Worm (Caenorhabditis elegans) whole organism, midembryonic: ENCODE measurements around the gene cpr-8.

Experiments used
- T22C8.4 ChIP-seq: fragments of 200-800 bp; sonication (Bioruptor generic); IDR thresholded peaks from 2 replicates; pipeline ENCODE4 v1.3.6; 2022; ENCODE audit warnings: missing genetic modification characterization, missing compliant biosample characterization
- cog-1 ChIP-seq: sonication (generic microtip); optimal IDR thresholded peaks from 2 replicates; lab custom pipeline; 2016; ENCODE audit warnings: missing genetic modification characterization, missing compliant biosample characterization
- flt-1 ChIP-seq: fragments of 200-800 bp; sonication (Bioruptor generic); IDR thresholded peaks from 2 replicates; pipeline ENCODE4 v1.3.6; 2022; ENCODE audit warnings: missing genetic modification characterization, missing compliant biosample characterization
- klf-2 ChIP-seq: fragments of 200-800 bp; sonication (Bioruptor generic); conservative IDR thresholded peaks from 2 replicates; pipeline ENCODE4 v1.3.6; 2022; ENCODE audit warnings: missing genetic modification reagents, missing genetic modification characterization, missing compliant biosample characterization
- med-1 ChIP-seq: sonication (generic microtip); optimal IDR thresholded peaks from 2 replicates; lab custom pipeline; 2017; ENCODE audit warnings: missing genetic modification characterization, mild to moderate bottlenecking, missing compliant biosample characterization, antibody characterized with exemption, missing genetic modification reagents; ENCODE audit not compliant: insufficient read depth
- ref-1 ChIP-seq: fragments of 200-800 bp; sonication (Bioruptor generic); conservative IDR thresholded peaks from 2 replicates; pipeline ENCODE4 v1.3.6; 2022; ENCODE audit warnings: missing genetic modification reagents, missing genetic modification characterization, missing compliant biosample characterization
- ztf-29 ChIP-seq: fragments of 200-800 bp; sonication (Bioruptor generic); IDR thresholded peaks from 2 replicates; pipeline ENCODE4 v1.3.6; 2022; ENCODE audit warnings: missing genetic modification reagents, missing genetic modification characterization, missing compliant biosample characterization

DNA sequence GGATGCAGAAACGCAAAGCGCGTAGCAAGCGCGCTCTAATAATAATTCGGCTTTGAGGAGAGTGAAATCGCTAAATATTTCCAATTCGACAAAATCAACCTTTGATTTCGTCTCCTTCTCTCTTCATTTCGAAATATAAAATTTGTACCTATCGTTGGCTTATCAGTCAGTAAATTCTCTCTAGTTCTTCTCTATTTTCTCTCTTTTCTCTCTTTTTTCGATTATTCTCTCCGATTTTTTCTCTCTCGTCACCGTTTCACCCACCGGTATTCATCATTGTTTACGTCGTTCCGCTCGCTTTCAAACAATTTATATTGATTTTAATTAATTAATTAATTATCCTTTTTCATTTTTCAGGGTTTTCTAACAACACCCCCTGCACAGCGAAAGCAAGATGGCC is 21.5 kb downstream of the cpr-8 start, which contains the start of gene cmd-1:
- TF ChIP-seq flt-1 (GFP tag; lab: Robert Waterston, UW) (no peak), T22C8.4 (GFP tag; lab: Robert Waterston, UW) (no peak), klf-2 (no peak), med-1 (no peak), cog-1 (no peak), ztf-29 (GFP tag; lab: Robert Waterston, UW) (no peak), ref-1 (GFP tag; lab: Robert Waterston, UW) (no peak)
